Fruit fly (Drosophila melanogaster): Measurements from ENCODE around the gene CG6996.

Gene CG6996

dm6 chr3L:20241987-20242982 is 35.0 kb downstream of the CG6996 start (continued):
- peak; percentile 4 for TF ChIP-seq CG13123 (GFP tag; optimal IDR thresholded peaks at IDR 0.05)
- peak; percentile 65 for TF ChIP-seq nerfin-1 (tag; optimal IDR thresholded peaks at IDR 0.05)
- TF ChIP-seq cato (GFP tag; optimal IDR thresholded peaks at IDR 0.05; ENCODE audit: borderline replicate concordance), result no peak
- TF ChIP-seq CG8765 (GFP tag; IDR thresholded peaks at IDR 0.05), result peak; percentile 47; the same call in 1 of the 2 replicates
- TF ChIP-seq HmgD (GFP tag; optimal IDR thresholded peaks at IDR 0.05), result no peak
- peak; percentile 37 for TF ChIP-seq lbe (GFP tag; optimal IDR thresholded peaks at IDR 0.05)
- TF ChIP-seq phol (tag; optimal IDR thresholded peaks at IDR 0.05), result peak; percentile 68
- TF ChIP-seq CG9932 (GFP tag; IDR thresholded peaks at IDR 0.05), result peak; percentile 85
- TF ChIP-seq unpg (GFP tag; optimal IDR thresholded peaks at IDR 0.05), result peak; percentile 33
- TF ChIP-seq CG9817 (tag; optimal IDR thresholded peaks at IDR 0.05), result peak; percentile 50
- peak; percentile 62 for TF ChIP-seq CG12155 (GFP tag; optimal IDR thresholded peaks at IDR 0.05)
- TF ChIP-seq scrt (GFP tag; optimal IDR thresholded peaks at IDR 0.05), result peak; percentile 3
- TF ChIP-seq C15 (GFP tag; IDR thresholded peaks at IDR 0.05), result no peak
- 0 out of 2 replicates have a peak, but pooled peaks have one; percentile 40 for TF ChIP-seq CG11696 (GFP tag; IDR thresholded peaks at IDR 0.05)
- peak; percentile 8 for TF ChIP-seq org-1 (GFP tag; optimal IDR thresholded peaks at IDR 0.05)
- peak; percentile 28 for TF ChIP-seq CG12104 (GFP tag; optimal IDR thresholded peaks at IDR 0.05)
- peak; percentile 51; the same call in 2 of the 3 replicates for TF ChIP-seq jigr1 (GFP tag; IDR thresholded peaks at IDR 0.05)
- peak; percentile 66 for TF ChIP-seq CG3847 (GFP tag; IDR thresholded peaks at IDR 0.05)
- TF ChIP-seq bcd (GFP tag; optimal IDR thresholded peaks at IDR 0.05), result peak; percentile 65
- peak; percentile 60 for TF ChIP-seq CG11247 (GFP tag; IDR thresholded peaks at IDR 0.05)
- peak in 1 of 2 experiments; percentile 28 for TF ChIP-seq crp (GFP tag; optimal IDR thresholded peaks at IDR 0.05)
- peak; percentile 22; the same call in 1 of the 2 replicates for TF ChIP-seq CG17328 (GFP tag; IDR thresholded peaks at IDR 0.05)
- TF ChIP-seq BEAF-32 (GFP tag; optimal IDR thresholded peaks at IDR 0.05), result peak; percentile 76
- peak; percentile 9 for TF ChIP-seq CG6765 (GFP tag; optimal IDR thresholded peaks at IDR 0.05)
- TF ChIP-seq CG6272 (GFP tag; IDR thresholded peaks at IDR 0.05), result peak; percentile 42
- TF ChIP-seq Abd-B (GFP tag; optimal IDR thresholded peaks at IDR 0.05), result peak; percentile 48
- TF ChIP-seq Lpt (GFP tag; optimal IDR thresholded peaks at IDR 0.05), result no peak
- TF ChIP-seq pzg (GFP tag; optimal IDR thresholded peaks at IDR 0.05), result peak; percentile 52
- peak; percentile 87 for TF ChIP-seq row (GFP tag; IDR thresholded peaks at IDR 0.05)
- peak; percentile 34 for TF ChIP-seq fd96Cb (tag; optimal IDR thresholded peaks at IDR 0.05)
- TF ChIP-seq CG31388 (GFP tag; optimal IDR thresholded peaks at IDR 0.05), result peak; percentile 15
- peak; percentile 62; the same call in 1 of the 3 replicates for TF ChIP-seq Opbp (GFP tag; IDR thresholded peaks at IDR 0.05; ENCODE audit: partially characterized antibody)
- peak; percentile 56 for TF ChIP-seq CG32772 (GFP tag; IDR thresholded peaks at IDR 0.05)
- TF ChIP-seq dmrt99B (tag; optimal IDR thresholded peaks at IDR 0.05), result peak; percentile 64
- peak; percentile 67 for TF ChIP-seq CG11504 (tag; optimal IDR thresholded peaks at IDR 0.05)
- no peak for TF ChIP-seq CG1832 (GFP tag; optimal IDR thresholded peaks at IDR 0.05)
- TF ChIP-seq Chrac-16 (GFP tag; optimal IDR thresholded peaks at IDR 0.05), result peak; percentile 53
- TF ChIP-seq CG3281 (GFP tag; optimal IDR thresholded peaks at IDR 0.05), result peak; percentile 64
- peak; percentile 20 for TF ChIP-seq CG11085 (GFP tag; IDR thresholded peaks at IDR 0.05)
- TF ChIP-seq CG1529 (GFP tag; optimal IDR thresholded peaks at IDR 0.05), result peak; percentile 3
- no peak for TF ChIP-seq slp2 (GFP tag; optimal IDR thresholded peaks at IDR 0.05)
- peak; percentile 6 for TF ChIP-seq CG11723 (GFP tag; optimal IDR thresholded peaks at IDR 0.05)
- TF ChIP-seq CG2889 (GFP tag; IDR thresholded peaks at IDR 0.05), result no peak
- peak; percentile 41 for TF ChIP-seq CG1233 (GFP tag; optimal IDR thresholded peaks at IDR 0.05)
- no peak for TF ChIP-seq CG10565 (GFP tag; optimal IDR thresholded peaks at IDR 0.05)
- 0 out of 2 replicates have a peak, but pooled peaks have one; percentile 43 for TF ChIP-seq CG5953 (GFP tag; IDR thresholded peaks at IDR 0.05)
- 0 out of 2 replicates have a peak, but pooled peaks have one; percentile 5 for TF ChIP-seq Nf-YA (GFP tag; IDR thresholded peaks at IDR 0.05)

Data from whole organism, embryonic.